Worm (Caenorhabditis elegans) whole organism, mixed stage, embryonic: ENCODE data around the gene C03A7.2.

ENCODE experiments used
- bed-3 ChIP-seq: fragments of 200-800 bp; sonication (Bioruptor generic); optimal IDR thresholded peaks from 3 replicates; lab custom pipeline; 2018; ENCODE audit warnings: mild to moderate bottlenecking, missing genetic modification characterization, moderate library complexity, missing compliant biosample characterization
- blmp-1 ChIP-seq: fragments of 150-350 bp; optimal IDR thresholded peaks from 2 replicates; lab custom pipeline; 2014; ENCODE audit warnings: missing biosample characterization, missing genetic modification characterization
- ceh-39 ChIP-seq: fragments of 150-350 bp; optimal IDR thresholded peaks from 2 replicates; lab custom pipeline; 2014; ENCODE audit warnings: missing biosample characterization, missing genetic modification characterization
- ceh-83 ChIP-seq: fragments of 200-800 bp; sonication (Bioruptor generic); optimal IDR thresholded peaks from 2 replicates; lab custom pipeline; 2018; ENCODE audit warnings: mild to moderate bottlenecking, missing genetic modification characterization, missing compliant biosample characterization
- cnd-1 ChIP-seq: fragments of 200-800 bp; sonication (Bioruptor generic); optimal IDR thresholded peaks from 2 replicates; lab custom pipeline; 2018; ENCODE audit warnings: mild to moderate bottlenecking, missing genetic modification characterization, missing compliant biosample characterization
- ham-2 ChIP-seq: fragments of 200-800 bp; sonication (Bioruptor generic); optimal IDR thresholded peaks from 2 replicates; lab custom pipeline; 2018; ENCODE audit warnings: mild to moderate bottlenecking, missing genetic modification characterization, missing compliant biosample characterization
- lin-13 ChIP-seq: fragments of 150-350 bp; optimal IDR thresholded peaks from 2 replicates; lab custom pipeline; 2014; ENCODE audit warnings: missing biosample characterization, missing genetic modification characterization
- mep-1 ChIP-seq: fragments of 150-350 bp; optimal IDR thresholded peaks from 2 replicates; lab custom pipeline; 2017; ENCODE audit warnings: missing biosample characterization, missing genetic modification reagents, missing genetic modification characterization, inconsistent platforms
- nhr-12 ChIP-seq: fragments of 150-350 bp; optimal IDR thresholded peaks from 2 replicates; lab custom pipeline; 2014; ENCODE audit warnings: missing biosample characterization, missing genetic modification characterization
- nhr-2 ChIP-seq: fragments of 150-350 bp; optimal IDR thresholded peaks from 2 replicates; lab custom pipeline; 2014; ENCODE audit warnings: missing biosample characterization, missing genetic modification characterization
- nhr-237 ChIP-seq: fragments of 150-350 bp; optimal IDR thresholded peaks from 2 replicates; lab custom pipeline; 2014; ENCODE audit warnings: missing biosample characterization, missing genetic modification characterization
- pha-4 ChIP-seq: fragments of 150-350 bp; optimal IDR thresholded peaks from 2 replicates; lab custom pipeline; 2018; ENCODE audit warnings: missing biosample characterization, missing genetic modification reagents, missing genetic modification characterization
- unc-120 ChIP-seq: sonication (generic microtip); optimal IDR thresholded peaks from 2 replicates; lab custom pipeline; 2017; ENCODE audit warnings: missing genetic modification characterization, missing compliant biosample characterization; ENCODE audit not compliant: poor library complexity, severe bottlenecking
- unc-39 ChIP-seq: fragments of 150-350 bp; optimal IDR thresholded peaks from 2 replicates; lab custom pipeline; 2014; ENCODE audit warnings: missing biosample characterization, missing genetic modification characterization
- ztf-11 ChIP-seq: fragments of 150-350 bp; optimal IDR thresholded peaks from 2 replicates; lab custom pipeline; 2014; ENCODE audit warnings: missing biosample characterization, missing genetic modification characterization

The C03A7.2 gene

DNA sequence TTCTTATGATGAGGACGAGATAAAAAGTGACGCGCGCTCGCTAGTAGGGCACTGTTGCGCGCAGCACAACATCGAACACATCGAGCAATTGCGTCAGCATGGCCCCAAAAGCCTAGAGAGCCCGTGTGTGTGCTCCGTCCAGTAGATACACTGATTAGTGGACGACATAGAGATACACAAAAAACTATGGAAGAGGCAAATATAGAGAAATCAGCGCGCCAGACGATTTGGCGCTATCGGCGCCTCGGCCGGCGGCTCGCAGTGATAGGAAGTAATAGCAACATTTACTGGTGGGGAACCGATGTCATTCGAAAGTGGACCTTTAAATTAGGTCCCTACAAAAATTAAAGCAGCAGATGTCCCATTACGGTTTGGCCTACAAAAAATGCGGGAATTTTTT lies 46.8 kb downstream of the C03A7.2 start:
- TF ChIP-seq nhr-237 (tag; lab: Kevin White, UChicago) (no peak), lin-13 (tag; lab: Kevin White, UChicago) (no peak), unc-120 (tag; lab: Kevin White, UChicago) (no peak), ztf-11 (tag; lab: Kevin White, UChicago) (no peak), ham-2 (no peak), ceh-39 (no peak), blmp-1 (tag; lab: Kevin White, UChicago) (no peak), mep-1 (tag; lab: Kevin White, UChicago) (no peak), nhr-2 (tag; lab: Kevin White, UChicago) (no peak), ceh-83 (GFP tag; lab: Kevin White, UChicago) (no peak), unc-39 (tag; lab: Kevin White, UChicago) (no peak), bed-3 (no peak), nhr-12 (tag; lab: Kevin White, UChicago) (no peak), pha-4 (tag; lab: Kevin White, UChicago) (no peak), cnd-1 (tag; lab: Kevin White, UChicago) (no peak)
